Worm (Caenorhabditis elegans): ENCODE results near the gene ntp-1.
A peak's percentile ranks its signal among the peaks of the same experiment; 100 is the strongest.

Gene ntp-1

DNA sequence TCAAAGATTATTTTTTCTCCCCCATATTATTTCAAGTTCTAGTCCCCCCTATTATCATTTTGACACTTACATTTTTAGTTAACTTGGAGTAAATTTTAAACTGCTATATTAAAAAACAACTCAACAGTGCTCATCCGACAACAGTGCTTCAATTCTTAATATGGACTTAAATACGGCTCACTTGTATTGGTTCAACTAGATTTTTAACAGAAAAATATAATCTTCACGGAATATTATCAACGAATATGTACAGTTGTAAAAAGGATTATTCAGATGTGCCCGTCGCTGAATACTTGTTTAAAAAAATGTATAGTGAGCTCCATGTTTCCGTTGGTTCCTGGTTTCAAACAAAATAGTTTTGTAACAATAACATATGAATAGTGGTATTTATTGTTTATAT is 5.7 kb upstream of the ntp-1 start (continued):
- TF ChIP-seq pha-4 (tag; optimal IDR thresholded peaks at IDR 0.05) (no peak), akir-1 (GFP tag; optimal IDR thresholded peaks at IDR 0.05) (no peak), hmg-20 (GFP tag; IDR thresholded peaks at IDR 0.05) (peak; percentile 32; the same call in 1 of the 2 replicates), ceh-40 (GFP tag; IDR thresholded peaks at IDR 0.05) (no peak), egl-18 (GFP tag; IDR thresholded peaks at IDR 0.05) (no peak), K11D2.4 (GFP tag; IDR thresholded peaks at IDR 0.05) (no peak), ceh-79 (tag; optimal IDR thresholded peaks at IDR 0.05) (no peak), hrde-1 (tag; optimal IDR thresholded peaks at IDR 0.05; ENCODE audit: borderline replicate concordance) (peak; percentile 94)

- TF ChIP-seq xnd-1 (tag; optimal IDR thresholded peaks at IDR 0.05) (peak; percentile 99), snpc-1.3 (tag; optimal IDR thresholded peaks at IDR 0.05; ENCODE audit: insufficient read depth) (peak; percentile 85), B0336.3 (GFP tag; IDR thresholded peaks at IDR 0.05) (peak; percentile 87), C17E4.6 (GFP tag; IDR thresholded peaks at IDR 0.05) (peak; percentile 88), lin-35 (GFP tag; optimal IDR thresholded peaks at IDR 0.05) (peak in 2 of 3 experiments; percentile 2 to 82), Y53G8AR.9 (GFP tag; conservative IDR thresholded peaks at IDR 0.05) (peak; percentile 90), rcor-1 (GFP tag; IDR thresholded peaks at IDR 0.05) (peak; percentile 93), madf-3 (GFP tag; IDR thresholded peaks at IDR 0.05) (peak; percentile 97), ceh-91 (GFP tag; IDR thresholded peaks at IDR 0.05) (peak; percentile 98), let-526 (GFP tag; IDR thresholded peaks at IDR 0.05) (no peak), him-1 (tag; optimal IDR thresholded peaks at IDR 0.05) (peak; percentile 24), atf-7 (tag; optimal IDR thresholded peaks at IDR 0.05) (no peak), mcd-1 (GFP tag; IDR thresholded peaks at IDR 0.05) (peak; percentile 78), tbp1 (GFP tag; optimal IDR thresholded peaks at IDR 0.05) (peak; percentile 67), Y67H2A.10 (GFP tag; conservative IDR thresholded peaks at IDR 0.05) (0 out of 2 replicates have a peak, but pooled peaks have one; percentile 43), lin-26 (GFP tag; IDR thresholded peaks at IDR 0.05) (no peak), lin-40 (tag; optimal IDR thresholded peaks at IDR 0.05) (no peak), snpc-4 (GFP tag; optimal IDR thresholded peaks at IDR 0.05) (peak; percentile 70), snpc-4 (tag; optimal IDR thresholded peaks at IDR 0.05) (peak in 3 of 4 experiments; percentile 41 to 70 (median 60)), D2030.7 (GFP tag; IDR thresholded peaks at IDR 0.05) (peak; percentile 99), athp-1 (tag; optimal IDR thresholded peaks at IDR 0.05) (peak; percentile 70), unc-130 (GFP tag; optimal IDR thresholded peaks at IDR 0.05) (peak; percentile 87), pbrm-1 (GFP tag; IDR thresholded peaks at IDR 0.05) (peak; percentile 77; the same call in 1 of the 2 replicates), ztf-22 (GFP tag; optimal IDR thresholded peaks at IDR 0.05) (no peak), Y53F4B.3 (GFP tag; IDR thresholded peaks at IDR 0.05) (peak; percentile 49; the same call in 1 of the 2 replicates), ceh-100 (GFP tag; IDR thresholded peaks at IDR 0.05) (peak; percentile 66; the same call in 1 of the 2 replicates), ama-1 (optimal IDR thresholded peaks at IDR 0.05) (no peak), ama-1 (GFP tag; optimal IDR thresholded peaks at IDR 0.05) (no peak), lin-54 (GFP tag; optimal IDR thresholded peaks at IDR 0.05) (peak; percentile 91), attf-6 (GFP tag; IDR thresholded peaks at IDR 0.05) (peak; percentile 85), let-607 (tag; optimal IDR thresholded peaks at IDR 0.05) (no peak), Y95B8A.8 (GFP tag; IDR thresholded peaks at IDR 0.05) (peak; percentile 98), dox-1 (GFP tag; IDR thresholded peaks at IDR 0.05) (peak; percentile 91), F33H1.4 (GFP tag; IDR thresholded peaks at IDR 0.05) (peak; percentile 100), hmg-1.2 (GFP tag; IDR thresholded peaks at IDR 0.05) (peak; percentile 68), Y56A3A.18 (GFP tag; IDR thresholded peaks at IDR 0.05) (no peak), ztf-18 (tag; optimal IDR thresholded peaks at IDR 0.05) (no peak), nfyb-1 (GFP tag; IDR thresholded peaks at IDR 0.05) (peak; percentile 62; the same call in 1 of the 2 replicates)
Measured at ce11 chrIV:7796432-7797113, 2.0 kb upstream of the ntp-1 start, which contains the start of gene sgo-1. sgo-1 (minus strand) TSS chrIV:7796482.
